Worm (Caenorhabditis elegans): ENCODE data around the gene dpl-1.

dpl-1 gene

ce11 chrII:9158029-9158428 is 11.7 kb upstream of the dpl-1 start, which contains the start of gene oac-54:
oac-54 (plus strand) TSS chrII:9158111.
- no peak for TF ChIP-seq lsy-2 (tag; optimal IDR thresholded peaks at IDR 0.05)
- no peak for TF ChIP-seq nhr-76 (tag; optimal IDR thresholded peaks at IDR 0.05)
- no peak for TF ChIP-seq unc-62 (GFP tag; optimal IDR thresholded peaks at IDR 0.05)
- no peak for TF ChIP-seq ces-1 (GFP tag; optimal IDR thresholded peaks at IDR 0.05)
- no peak for TF ChIP-seq cnd-1 (tag; optimal IDR thresholded peaks at IDR 0.05)
- no peak for TF ChIP-seq ceh-83 (GFP tag; optimal IDR thresholded peaks at IDR 0.05)
- TF ChIP-seq blmp-1 (tag; optimal IDR thresholded peaks at IDR 0.05): no peak
- TF ChIP-seq zip-8 (tag; optimal IDR thresholded peaks at IDR 0.05): no peak
- TF ChIP-seq nhr-12 (tag; optimal IDR thresholded peaks at IDR 0.05): no peak
- TF ChIP-seq unc-39 (tag; optimal IDR thresholded peaks at IDR 0.05): no peak
- TF ChIP-seq ztf-11 (tag; optimal IDR thresholded peaks at IDR 0.05): no peak
- TF ChIP-seq sem-2 (GFP tag; optimal IDR thresholded peaks at IDR 0.05): no peak
- no peak for TF ChIP-seq elt-1 (tag; optimal IDR thresholded peaks at IDR 0.05; ENCODE audit: borderline replicate concordance, insufficient read depth)
- no peak for TF ChIP-seq unc-120 (tag; optimal IDR thresholded peaks at IDR 0.05; ENCODE audit: poor library complexity, severe bottlenecking)
- no peak for TF ChIP-seq pha-4 (tag; optimal IDR thresholded peaks at IDR 0.05)
- no peak for TF ChIP-seq M03D4.4 (tag; optimal IDR thresholded peaks at IDR 0.05)
- no peak for TF ChIP-seq hlh-1 (tag; optimal IDR thresholded peaks at IDR 0.05)
- no peak for TF ChIP-seq mls-2 (tag; optimal IDR thresholded peaks at IDR 0.05)
- no peak for TF ChIP-seq mep-1 (tag; optimal IDR thresholded peaks at IDR 0.05)

- TF ChIP-seq elt-3 (tag; optimal IDR thresholded peaks at IDR 0.05) (peak; percentile 71), nhr-28 (tag; optimal IDR thresholded peaks at IDR 0.05) (no peak)
Observed at ce11 chrII:9160197-9160806, 9.4 kb upstream of the dpl-1 start.

ce11 chrII:9161023-9161422 is 8.7 kb upstream of the dpl-1 start, which contains the start of gene rhy-1:
rhy-1 (plus strand) TSS chrII:9161379.
- TF ChIP-seq unc-120 (tag; optimal IDR thresholded peaks at IDR 0.05; ENCODE audit: poor library complexity, severe bottlenecking) (no peak), elt-3 (tag; optimal IDR thresholded peaks at IDR 0.05) (peak; percentile 42)

ce11 chrII:9163348-9163747 is 6.4 kb upstream of the dpl-1 start:
- TF ChIP-seq drap-1 (GFP tag; optimal IDR thresholded peaks at IDR 0.05) (no peak), nhr-28 (tag; optimal IDR thresholded peaks at IDR 0.05) (no peak), elt-3 (tag; optimal IDR thresholded peaks at IDR 0.05) (no peak), zip-8 (tag; optimal IDR thresholded peaks at IDR 0.05) (no peak), elt-1 (tag; optimal IDR thresholded peaks at IDR 0.05; ENCODE audit: borderline replicate concordance, insufficient read depth) (no peak), nhr-76 (tag; optimal IDR thresholded peaks at IDR 0.05) (no peak), mep-1 (tag; optimal IDR thresholded peaks at IDR 0.05) (no peak), tbx-8 (GFP tag; optimal IDR thresholded peaks at IDR 0.05) (no peak)

ce11 chrII:9165762-9166460 is 3.8 kb upstream of the dpl-1 start, which contains the start of gene W07A12.8:
W07A12.8 (minus strand) TSS chrII:9165812.
- TF ChIP-seq ces-1 (GFP tag; optimal IDR thresholded peaks at IDR 0.05) (peak; percentile 43), lin-13 (tag; optimal IDR thresholded peaks at IDR 0.05) (no peak)

- TF ChIP-seq sptf-1 (tag; optimal IDR thresholded peaks at IDR 0.05): no peak
- TF ChIP-seq unc-120 (tag; optimal IDR thresholded peaks at IDR 0.05; ENCODE audit: poor library complexity, severe bottlenecking): no peak
- TF ChIP-seq lsy-2 (tag; optimal IDR thresholded peaks at IDR 0.05): no peak
- no peak for TF ChIP-seq mep-1 (tag; optimal IDR thresholded peaks at IDR 0.05)
- TF ChIP-seq nhr-237 (tag; optimal IDR thresholded peaks at IDR 0.05): no peak
- TF ChIP-seq cnd-1 (tag; optimal IDR thresholded peaks at IDR 0.05): no peak
- no peak for TF ChIP-seq ztf-11 (tag; optimal IDR thresholded peaks at IDR 0.05)
- TF ChIP-seq ceh-39 (tag; optimal IDR thresholded peaks at IDR 0.05): no peak
- TF ChIP-seq sem-2 (GFP tag; optimal IDR thresholded peaks at IDR 0.05): no peak
- TF ChIP-seq elt-1 (tag; optimal IDR thresholded peaks at IDR 0.05; ENCODE audit: borderline replicate concordance, insufficient read depth): no peak
- TF ChIP-seq ham-2 (GFP tag; optimal IDR thresholded peaks at IDR 0.05): no peak
- no peak for TF ChIP-seq nhr-12 (tag; optimal IDR thresholded peaks at IDR 0.05)
- no peak for TF ChIP-seq elt-3 (tag; optimal IDR thresholded peaks at IDR 0.05)
- TF ChIP-seq nhr-28 (tag; optimal IDR thresholded peaks at IDR 0.05): no peak
- TF ChIP-seq blmp-1 (tag; optimal IDR thresholded peaks at IDR 0.05): no peak
- no peak for TF ChIP-seq M03D4.4 (tag; optimal IDR thresholded peaks at IDR 0.05)
Observed at ce11 chrII:9167730-9168129, 2.0 kb upstream of the dpl-1 start, which contains the start of gene T23G7.3. T23G7.3 (minus strand) TSS chrII:9167830.
